Worm (Caenorhabditis elegans) whole organism, late embryonic: ENCODE measurements around the gene unc-97.

Source experiments
- F13H6.1 ChIP-seq: sonication (generic microtip); optimal IDR thresholded peaks from 2 replicates; lab custom pipeline; 2016; ENCODE audit warnings: missing genetic modification characterization, missing compliant biosample characterization
- ama-1 ChIP-seq: fragments of 150-350 bp; optimal IDR thresholded peaks from 2 replicates; lab custom pipeline; 2014
- ceh-2 ChIP-seq: sonication (generic microtip); optimal IDR thresholded peaks from 2 replicates; lab custom pipeline; 2016; ENCODE audit warnings: missing genotype, missing genetic modification characterization, missing compliant biosample characterization
- ceh-30 ChIP-seq: fragments of 150-350 bp; optimal IDR thresholded peaks from 2 replicates; lab custom pipeline; 2014; ENCODE audit warnings: missing biosample characterization, missing genetic modification characterization
- ceh-31 ChIP-seq: sonication (generic microtip); optimal IDR thresholded peaks from 2 replicates; lab custom pipeline; 2016; ENCODE audit warnings: missing genetic modification characterization, missing compliant biosample characterization
- che-1 ChIP-seq: sonication (generic microtip); optimal IDR thresholded peaks from 2 replicates; lab custom pipeline; 2016; ENCODE audit warnings: mild to moderate bottlenecking, missing genetic modification characterization, missing compliant biosample characterization
- fkh-10 ChIP-seq: fragments of 150-350 bp; optimal IDR thresholded peaks from 2 replicates; lab custom pipeline; 2014; ENCODE audit warnings: missing biosample characterization, missing genetic modification reagents, missing genetic modification characterization
- lin-11 ChIP-seq: fragments of 200-800 bp; sonication (Bioruptor generic); optimal IDR thresholded peaks from 2 replicates; lab custom pipeline; 2018; ENCODE audit warnings: mild to moderate bottlenecking, missing genetic modification characterization, missing compliant biosample characterization
- nfya-1 ChIP-seq: sonication (generic microtip); optimal IDR thresholded peaks from 2 replicates; lab custom pipeline; 2017; ENCODE audit warnings: missing genetic modification characterization, mild to moderate bottlenecking, missing compliant biosample characterization, antibody characterized with exemption, moderate library complexity
- nhr-11 ChIP-seq: fragments of 150-350 bp; optimal IDR thresholded peaks from 2 replicates; lab custom pipeline; 2014; ENCODE audit warnings: missing biosample characterization, missing genetic modification characterization
- pag-3 ChIP-seq: sonication (generic microtip); optimal IDR thresholded peaks from 2 replicates; lab custom pipeline; 2016; ENCODE audit warnings: missing compliant biosample characterization, missing genetic modification characterization, borderline replicate concordance
- pha-4 ChIP-seq: fragments of 150-350 bp; optimal IDR thresholded peaks from 2 replicates; lab custom pipeline; 2018; ENCODE audit warnings: missing biosample characterization, missing genetic modification reagents, missing genetic modification characterization
- sdc-2 ChIP-seq: sonication (generic microtip); optimal IDR thresholded peaks from 2 replicates; lab custom pipeline; 2016; ENCODE audit warnings: missing genotype, missing genetic modification characterization, missing compliant biosample characterization
- tbx-2 ChIP-seq: sonication (generic microtip); optimal IDR thresholded peaks from 2 replicates; lab custom pipeline; 2016; ENCODE audit warnings: missing genetic modification characterization, missing compliant biosample characterization

DNA sequence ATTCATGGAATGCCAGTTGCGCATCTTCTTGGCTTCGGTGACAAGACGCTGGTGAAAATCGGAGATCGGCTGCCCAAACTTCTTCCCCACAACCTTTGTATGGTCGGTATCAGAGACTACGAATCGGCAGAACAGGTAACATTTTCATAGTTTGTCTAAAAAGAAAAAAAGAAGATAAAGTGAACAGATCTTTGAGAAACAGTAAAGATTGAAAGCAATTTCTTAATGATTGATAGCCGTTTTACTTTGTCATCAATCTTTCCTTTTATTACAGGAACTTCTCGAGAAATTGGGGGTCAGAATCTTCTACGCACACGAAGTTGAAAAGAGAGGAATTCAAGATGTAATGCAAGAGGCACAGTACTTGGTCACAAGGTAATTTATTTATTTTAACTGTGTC, 38.1 kb downstream of the unc-97 start:
- TF ChIP-seq fkh-10 (GFP tag; lab: Kevin White, UChicago) (no peak), ceh-31 (tag; lab: Kevin White, UChicago) (no peak), F13H6.1 (tag; lab: Kevin White, UChicago) (no peak), pha-4 (tag; lab: Kevin White, UChicago) (no peak), ama-1 (lab: Kevin White, UChicago) (no peak), ceh-2 (tag; lab: Kevin White, UChicago) (no peak), tbx-2 (tag; lab: Kevin White, UChicago) (no peak), lin-11 (tag; lab: Kevin White, UChicago) (no peak), ceh-30 (tag; lab: Kevin White, UChicago) (no peak), pag-3 (no peak), sdc-2 (tag; lab: Kevin White, UChicago) (no peak), nhr-11 (no peak), che-1 (no peak), nfya-1 (tag; lab: Kevin White, UChicago) (no peak)
